Worm (Caenorhabditis elegans) whole organism, midembryonic: Measurements from ENCODE around the gene lgg-3.

Source experiments
- T22C8.4 ChIP-seq: fragments of 200-800 bp; sonication (Bioruptor generic); IDR thresholded peaks from 2 replicates; pipeline ENCODE4 v1.3.6; 2022; ENCODE audit warnings: missing genetic modification characterization, missing compliant biosample characterization
- cog-1 ChIP-seq: sonication (generic microtip); optimal IDR thresholded peaks from 2 replicates; lab custom pipeline; 2016; ENCODE audit warnings: missing genetic modification characterization, missing compliant biosample characterization
- flt-1 ChIP-seq: fragments of 200-800 bp; sonication (Bioruptor generic); IDR thresholded peaks from 2 replicates; pipeline ENCODE4 v1.3.6; 2022; ENCODE audit warnings: missing genetic modification characterization, missing compliant biosample characterization
- klf-2 ChIP-seq: fragments of 200-800 bp; sonication (Bioruptor generic); conservative IDR thresholded peaks from 2 replicates; pipeline ENCODE4 v1.3.6; 2022; ENCODE audit warnings: missing genetic modification reagents, missing genetic modification characterization, missing compliant biosample characterization
- med-1 ChIP-seq: sonication (generic microtip); optimal IDR thresholded peaks from 2 replicates; lab custom pipeline; 2017; ENCODE audit warnings: missing genetic modification characterization, mild to moderate bottlenecking, missing compliant biosample characterization, antibody characterized with exemption, missing genetic modification reagents; ENCODE audit not compliant: insufficient read depth
- ref-1 ChIP-seq: fragments of 200-800 bp; sonication (Bioruptor generic); conservative IDR thresholded peaks from 2 replicates; pipeline ENCODE4 v1.3.6; 2022; ENCODE audit warnings: missing genetic modification reagents, missing genetic modification characterization, missing compliant biosample characterization
- tab-1 ChIP-seq: fragments of 200-800 bp; sonication (Bioruptor generic); IDR thresholded peaks from 2 replicates; pipeline ENCODE4 v1.3.6; 2022; ENCODE audit warnings: missing genetic modification characterization, missing compliant biosample characterization
- ztf-23 ChIP-seq: fragments of 200-800 bp; sonication (Bioruptor generic); IDR thresholded peaks from 2 replicates; pipeline ENCODE4 v1.3.6; 2022; ENCODE audit warnings: missing genetic modification reagents, missing genetic modification characterization, missing compliant biosample characterization
- ztf-29 ChIP-seq: fragments of 200-800 bp; sonication (Bioruptor generic); IDR thresholded peaks from 2 replicates; pipeline ENCODE4 v1.3.6; 2022; ENCODE audit warnings: missing genetic modification reagents, missing genetic modification characterization, missing compliant biosample characterization

DNA sequence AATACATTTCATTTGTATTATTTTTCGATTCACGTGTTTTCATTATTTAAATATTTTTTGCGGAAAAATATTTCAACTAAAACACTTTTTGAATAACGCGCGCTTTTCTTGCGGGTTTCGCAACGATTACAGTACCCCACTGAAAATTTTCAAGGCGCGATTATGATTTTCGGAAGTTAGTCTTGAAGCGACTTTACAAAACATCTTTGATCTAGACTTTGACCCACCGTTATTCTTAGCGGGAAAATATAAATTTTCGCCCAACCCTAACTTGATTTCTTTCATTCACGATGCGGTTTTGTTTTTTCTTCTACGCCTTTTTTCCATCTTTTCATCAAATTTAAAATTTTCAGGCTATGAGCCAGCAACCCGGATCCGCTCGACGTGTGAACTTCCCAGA is 30.0 kb upstream of the lgg-3 start, which contains the start of gene egg-1:
- TF ChIP-seq ztf-23 (GFP tag; lab: Robert Waterston, UW) (no peak), flt-1 (GFP tag; lab: Robert Waterston, UW) (no peak), T22C8.4 (GFP tag; lab: Robert Waterston, UW) (no peak), cog-1 (tag; lab: Kevin White, UChicago) (no peak), ztf-29 (GFP tag; lab: Robert Waterston, UW) (no peak), med-1 (GFP tag; lab: Kevin White, UChicago) (no peak), klf-2 (GFP tag; lab: Robert Waterston, UW) (no peak), tab-1 (GFP tag; lab: Robert Waterston, UW) (no peak), ref-1 (GFP tag; lab: Robert Waterston, UW) (no peak)
